Fruit fly (Drosophila melanogaster): ENCODE measurements around the gene gammaSnap2.
A peak's percentile ranks its signal among the peaks of the same experiment; 100 is the strongest.

gammaSnap2 gene

DNA sequence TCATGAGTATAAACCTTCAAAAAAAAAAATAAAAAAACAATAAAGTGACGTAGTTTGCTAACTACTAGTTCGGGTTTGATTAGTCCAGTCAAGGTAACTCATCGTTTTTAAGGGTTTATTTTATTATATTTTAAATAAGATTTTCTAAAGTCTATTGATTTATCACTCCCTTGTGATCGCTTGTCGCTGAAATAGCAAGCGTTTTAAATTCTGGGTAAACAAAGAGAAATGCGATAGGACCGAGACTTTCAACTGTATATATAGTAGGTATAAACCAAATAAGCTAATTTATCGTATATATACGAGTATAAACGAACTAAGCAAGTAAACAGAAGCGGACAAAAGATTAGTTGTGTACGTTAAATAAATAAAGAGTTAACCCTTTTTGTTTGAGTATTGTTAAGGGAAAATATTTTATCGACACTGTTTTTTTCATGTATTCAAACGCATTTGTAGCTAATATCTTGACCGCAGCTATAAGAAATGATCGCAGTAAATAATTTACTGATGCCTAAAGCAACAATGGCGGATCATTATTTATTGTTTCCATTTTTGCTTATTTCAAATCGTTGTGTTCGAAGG lies 47.4 kb upstream of the gammaSnap2 start (continued):
- no peak for TF ChIP-seq CG18764 (GFP tag; optimal IDR thresholded peaks at IDR 0.05)
- peak; percentile 15 for TF ChIP-seq CG30431 (GFP tag; optimal IDR thresholded peaks at IDR 0.05)
- TF ChIP-seq jigr1 (GFP tag; IDR thresholded peaks at IDR 0.05), result no peak
- TF ChIP-seq nau (GFP tag; optimal IDR thresholded peaks at IDR 0.05), result no peak
- TF ChIP-seq sug (tag; optimal IDR thresholded peaks at IDR 0.05), result no peak
- TF ChIP-seq Opbp (GFP tag; IDR thresholded peaks at IDR 0.05; ENCODE audit: partially characterized antibody), result no peak
- TF ChIP-seq gsb (GFP tag; IDR thresholded peaks at IDR 0.05), result no peak
- no peak for TF ChIP-seq chinmo (GFP tag; IDR thresholded peaks at IDR 0.05; ENCODE audit: partially characterized antibody)
- peak; percentile 3 for TF ChIP-seq corto (GFP tag; optimal IDR thresholded peaks at IDR 0.05)
- no peak for TF ChIP-seq knrl (GFP tag; IDR thresholded peaks at IDR 0.05; ENCODE audit: partially characterized antibody)
- no peak for TF ChIP-seq CG8089 (GFP tag; optimal IDR thresholded peaks at IDR 0.05)
- TF ChIP-seq CG10462 (GFP tag; optimal IDR thresholded peaks at IDR 0.05), result no peak
- no peak for TF ChIP-seq lmd (GFP tag; IDR thresholded peaks at IDR 0.05)
- peak; percentile 54 for TF ChIP-seq PHDP (tag; optimal IDR thresholded peaks at IDR 0.05)
- no peak for TF ChIP-seq Dref (GFP tag; IDR thresholded peaks at IDR 0.05)
- TF ChIP-seq slbo (GFP tag; IDR thresholded peaks at IDR 0.05), result peak; percentile 65
- TF ChIP-seq CG14860 (GFP tag; IDR thresholded peaks at IDR 0.05; ENCODE audit: partially characterized antibody), result no peak
- peak; percentile 19 for TF ChIP-seq fu2 (GFP tag; optimal IDR thresholded peaks at IDR 0.05)
- TF ChIP-seq stc (GFP tag; IDR thresholded peaks at IDR 0.05), result no peak
- no peak for TF ChIP-seq wor (GFP tag; IDR thresholded peaks at IDR 0.05)
- no peak for TF ChIP-seq sima (GFP tag; optimal IDR thresholded peaks at IDR 0.05)
- TF ChIP-seq al (GFP tag; IDR thresholded peaks at IDR 0.05), result no peak
- no peak for TF ChIP-seq exex (tag; optimal IDR thresholded peaks at IDR 0.05)
- TF ChIP-seq CG5245 (GFP tag; optimal IDR thresholded peaks at IDR 0.05), result no peak
- TF ChIP-seq NFAT (GFP tag; IDR thresholded peaks at IDR 0.05), result no peak
- no peak for TF ChIP-seq Poxn (GFP tag; IDR thresholded peaks at IDR 0.05)
- TF ChIP-seq CG8478 (optimal IDR thresholded peaks at IDR 0.05), result no peak
- TF ChIP-seq croc (GFP tag; conservative IDR thresholded peaks at IDR 0.05), result no peak
- TF ChIP-seq CG10565 (GFP tag; optimal IDR thresholded peaks at IDR 0.05), result no peak
- no peak for TF ChIP-seq Jarid2 (GFP tag; optimal IDR thresholded peaks at IDR 0.05)
- TF ChIP-seq dmrt11E (tag; optimal IDR thresholded peaks at IDR 0.05), result peak; percentile 55
- TF ChIP-seq CG17912 (GFP tag; optimal IDR thresholded peaks at IDR 0.05), result no peak
- TF ChIP-seq CG10979 (tag; optimal IDR thresholded peaks at IDR 0.05), result no peak
- TF ChIP-seq kah (GFP tag; optimal IDR thresholded peaks at IDR 0.05), result no peak
- TF ChIP-seq Oaz (GFP tag; IDR thresholded peaks at IDR 0.05), result no peak
- TF ChIP-seq fd96Cb (tag; optimal IDR thresholded peaks at IDR 0.05), result no peak
- TF ChIP-seq fd64A (GFP tag; optimal IDR thresholded peaks at IDR 0.05), result peak; percentile 16
- no peak for TF ChIP-seq Aef1 (GFP tag; IDR thresholded peaks at IDR 0.05)
- no peak for TF ChIP-seq stwl (tag; optimal IDR thresholded peaks at IDR 0.05)
- peak; percentile 55 for TF ChIP-seq CG6254 (GFP tag; optimal IDR thresholded peaks at IDR 0.05)
- no peak for TF ChIP-seq CG10431 (GFP tag; optimal IDR thresholded peaks at IDR 0.05)
- TF ChIP-seq cato (GFP tag; optimal IDR thresholded peaks at IDR 0.05; ENCODE audit: borderline replicate concordance), result no peak
- no peak for TF ChIP-seq CG6272 (GFP tag; IDR thresholded peaks at IDR 0.05)
- TF ChIP-seq CG9727 (GFP tag; optimal IDR thresholded peaks at IDR 0.05), result no peak
- TF ChIP-seq lab (GFP tag; optimal IDR thresholded peaks at IDR 0.05), result peak; percentile 45
- TF ChIP-seq CG33557 (GFP tag; optimal IDR thresholded peaks at IDR 0.05), result peak; percentile 47
- peak; percentile 32 for TF ChIP-seq mam (GFP tag; optimal IDR thresholded peaks at IDR 0.05)
- no peak for TF ChIP-seq tna (GFP tag; IDR thresholded peaks at IDR 0.05; ENCODE audit: partially characterized antibody)
- TF ChIP-seq amos (GFP tag; IDR thresholded peaks at IDR 0.05; ENCODE audit: partially characterized antibody), result no peak
- no peak for TF ChIP-seq CG1233 (GFP tag; optimal IDR thresholded peaks at IDR 0.05)
- no peak for TF ChIP-seq fd102C (GFP tag; optimal IDR thresholded peaks at IDR 0.05)

Measured in whole organism, embryonic.